Fruit fly (Drosophila melanogaster) Kc167 (cell line): ENCODE measurements around the gene grp.

Experiments
- h ChIP-seq: fragments of >200 bp; optimal IDR thresholded peaks from 3 replicates; lab custom pipeline; 2018; ENCODE audit warnings: missing external identifiers
- insv ChIP-seq: fragments of >200 bp; optimal IDR thresholded peaks from 3 replicates; lab custom pipeline; 2018; ENCODE audit warnings: missing external identifiers

DNA sequence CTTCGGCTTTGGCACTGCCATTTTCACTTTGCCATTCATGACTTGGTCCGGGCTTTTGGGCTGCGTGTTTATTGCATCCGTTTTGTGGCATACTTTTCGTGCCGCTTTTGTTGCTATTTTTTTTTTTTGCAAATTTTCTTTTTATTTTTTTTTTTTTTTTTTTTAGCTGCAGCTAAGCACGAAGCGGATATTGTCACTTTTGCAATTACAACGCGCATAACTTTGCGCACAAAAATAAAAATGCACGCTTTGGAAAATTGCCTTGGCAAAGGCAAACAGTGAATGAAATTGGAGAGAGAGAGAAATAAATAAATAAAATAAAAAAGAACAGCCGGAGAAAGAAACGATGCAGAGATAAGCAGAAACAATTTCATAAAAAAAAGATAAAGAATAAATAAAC is 39.0 kb upstream of the grp start:
- TF ChIP-seq h (lab: Kevin White, UChicago): no peak
- no peak for TF ChIP-seq insv (lab: Kevin White, UChicago)
